Fruit fly (Drosophila melanogaster) whole organism, embryonic: ENCODE measurements around the gene dyw.

Experiments used
- Adf1 ChIP-seq: fragments of 200-800 bp; sonication (Bioruptor generic); IDR thresholded peaks from 2 replicates; pipeline ENCODE4 v1.3.6; 2022; ENCODE audit warnings: missing biosample characterization, missing genetic modification characterization
- Blimp-1 ChIP-seq: fragments of 200-800 bp; sonication (Bioruptor generic); optimal IDR thresholded peaks from 3 replicates; lab custom pipeline; 2018; ENCODE audit warnings: missing biosample characterization, missing genetic modification characterization, mild to moderate bottlenecking, moderate library complexity, missing genetic modification reagents
- CG10147 ChIP-seq: fragments of 200-800 bp; sonication (Bioruptor generic); optimal IDR thresholded peaks from 2 replicates; lab custom pipeline; 2019; ENCODE audit warnings: missing biosample characterization, mild to moderate bottlenecking, missing genetic modification characterization, moderate library complexity
- CG10462 ChIP-seq: fragments of 200-800 bp; sonication (Bioruptor generic); optimal IDR thresholded peaks from 2 replicates; lab custom pipeline; 2016; ENCODE audit warnings: missing biosample characterization, missing genetic modification characterization
- CG11456 ChIP-seq: fragments of 200-800 bp; sonication (Bioruptor generic); IDR thresholded peaks from 3 replicates; pipeline ENCODE4 v1.3.6; 2022; ENCODE audit warnings: missing biosample characterization, missing genetic modification characterization
- CG11504 ChIP-seq: fragments of 200-800 bp; sonication (Bioruptor generic); optimal IDR thresholded peaks from 3 replicates; lab custom pipeline; 2019; ENCODE audit warnings: missing biosample characterization, mild to moderate bottlenecking, missing genetic modification characterization, moderate library complexity
- CG13123 ChIP-seq: fragments of 200-800 bp; sonication (Bioruptor generic); optimal IDR thresholded peaks from 2 replicates; lab custom pipeline; 2016; ENCODE audit warnings: missing biosample characterization, missing genetic modification characterization
- CG14050 ChIP-seq: fragments of 200-800 bp; sonication (Bioruptor generic); IDR thresholded peaks from 3 replicates; pipeline ENCODE4 v1.3.6; 2022; ENCODE audit warnings: missing biosample characterization, missing genetic modification characterization
- CG14667 ChIP-seq: fragments of 200-800 bp; sonication (Bioruptor generic); IDR thresholded peaks from 2 replicates; pipeline ENCODE4 v1.3.6; 2022; ENCODE audit warnings: missing biosample characterization, missing genetic modification characterization
- CG1529 ChIP-seq: fragments of 200-800 bp; sonication (Bioruptor generic); optimal IDR thresholded peaks from 3 replicates; lab custom pipeline; 2018; ENCODE audit warnings: missing biosample characterization, missing genetic modification characterization
- CG17802 ChIP-seq: fragments of 200-800 bp; sonication (Bioruptor generic); optimal IDR thresholded peaks from 2 replicates; lab custom pipeline; 2018; ENCODE audit warnings: missing biosample characterization, mild to moderate bottlenecking, missing genetic modification characterization, moderate library complexity
- CG31441 ChIP-seq: fragments of 200-800 bp; sonication (Bioruptor generic); IDR thresholded peaks from 2 replicates; pipeline ENCODE4 v1.3.6; 2022; ENCODE audit warnings: missing biosample characterization, missing genetic modification characterization
- CG32767 ChIP-seq: fragments of 200-800 bp; sonication (Bioruptor generic); IDR thresholded peaks from 2 replicates; pipeline ENCODE4 v1.3.6; 2022; ENCODE audit warnings: missing biosample characterization, missing genetic modification characterization
- CG3281 ChIP-seq: fragments of 200-800 bp; sonication (Bioruptor generic); optimal IDR thresholded peaks from 3 replicates; lab custom pipeline; 2017; ENCODE audit warnings: missing biosample characterization, mild to moderate bottlenecking, missing genetic modification characterization
- CG33557 ChIP-seq: fragments of 200-800 bp; sonication (Bioruptor generic); optimal IDR thresholded peaks from 2 replicates; lab custom pipeline; 2019; ENCODE audit warnings: missing biosample characterization, mild to moderate bottlenecking, missing genetic modification characterization, moderate library complexity
- CG5180 ChIP-seq: fragments of 200-800 bp; sonication (Bioruptor generic); optimal IDR thresholded peaks from 3 replicates; lab custom pipeline; 2017; ENCODE audit warnings: missing biosample characterization, missing genetic modification characterization, mild to moderate bottlenecking, moderate library complexity, missing genetic modification reagents
- CG6654 ChIP-seq: fragments of 200-800 bp; sonication (Bioruptor generic); optimal IDR thresholded peaks from 2 replicates; lab custom pipeline; 2017; ENCODE audit warnings: missing biosample characterization, mild to moderate bottlenecking, missing genetic modification characterization
- CG6854 ChIP-seq: fragments of 200-800 bp; sonication (Bioruptor generic); optimal IDR thresholded peaks from 3 replicates; lab custom pipeline; 2017; ENCODE audit warnings: missing biosample characterization, mild to moderate bottlenecking, missing genetic modification characterization
- CG8281 ChIP-seq: fragments of 200-800 bp; sonication (Bioruptor generic); optimal IDR thresholded peaks from 2 replicates; lab custom pipeline; 2018; ENCODE audit warnings: missing biosample characterization, mild to moderate bottlenecking, missing genetic modification characterization, moderate library complexity
- CG8388 ChIP-seq: fragments of 200-800 bp; sonication (Bioruptor generic); optimal IDR thresholded peaks from 2 replicates; lab custom pipeline; 2019; ENCODE audit warnings: missing biosample characterization, mild to moderate bottlenecking, missing genetic modification characterization, moderate library complexity
- CG8765 ChIP-seq: fragments of 200-800 bp; sonication (Bioruptor generic); IDR thresholded peaks from 2 replicates; pipeline ENCODE4 v1.3.6; 2022; ENCODE audit warnings: missing biosample characterization, missing genetic modification characterization
- CG8944 ChIP-seq: fragments of 200-800 bp; sonication (Bioruptor generic); optimal IDR thresholded peaks from 3 replicates; lab custom pipeline; 2016; ENCODE audit warnings: missing biosample characterization, missing genetic modification characterization
- CG9797 ChIP-seq: fragments of 200-800 bp; sonication (Bioruptor generic); optimal IDR thresholded peaks from 3 replicates; lab custom pipeline; 2018; ENCODE audit warnings: missing biosample characterization, mild to moderate bottlenecking, missing genetic modification characterization
- CG9932 ChIP-seq: fragments of 200-800 bp; sonication (Bioruptor generic); IDR thresholded peaks from 2 replicates; pipeline ENCODE4 v1.3.6; 2022; ENCODE audit warnings: missing biosample characterization, missing genetic modification characterization
- CkIIα-i1 ChIP-seq: fragments of 200-800 bp; sonication (Bioruptor generic); IDR thresholded peaks from 2 replicates; pipeline ENCODE4 v1.3.6; 2022; ENCODE audit warnings: missing biosample characterization, missing genetic modification characterization
- Dad ChIP-seq: fragments of 200-800 bp; sonication (Bioruptor generic); optimal IDR thresholded peaks from 3 replicates; lab custom pipeline; 2016; ENCODE audit warnings: missing biosample characterization, missing genetic modification characterization
- Dref ChIP-seq: fragments of 200-800 bp; sonication (Bioruptor generic); IDR thresholded peaks from 2 replicates; pipeline ENCODE4 v1.3.6; 2022; ENCODE audit warnings: missing biosample characterization, missing genetic modification characterization
- Ets97D ChIP-seq: fragments of 200-800 bp; sonication (Bioruptor generic); optimal IDR thresholded peaks from 3 replicates; lab custom pipeline; 2016; ENCODE audit warnings: missing biosample characterization, missing genetic modification characterization
- Hr51 ChIP-seq, 2 experiments: fragments of 200-800 bp; sonication (Bioruptor generic); optimal IDR thresholded peaks; 2 replicates in 1 of 2; 3 replicates in 1 of 2; lab custom pipeline; 2016 to 2018; ENCODE audit warnings: missing biosample characterization in 2 of 2, missing genetic modification characterization in 2 of 2, mild to moderate bottlenecking in 1 of 2, moderate library complexity in 1 of 2
- Opbp ChIP-seq: fragments of 200-800 bp; sonication (Bioruptor generic); IDR thresholded peaks from 3 replicates; pipeline ENCODE4 v1.3.6; 2022; ENCODE audit warnings: missing biosample characterization, missing genetic modification characterization; ENCODE audit not compliant: partially characterized antibody
- Optix ChIP-seq: fragments of 200-800 bp; sonication (Bioruptor generic); IDR thresholded peaks from 3 replicates; pipeline ENCODE4 v1.3.6; 2022; ENCODE audit warnings: missing biosample characterization, missing genetic modification characterization
- Poxn ChIP-seq: fragments of 200-800 bp; sonication (Bioruptor generic); IDR thresholded peaks from 2 replicates; pipeline ENCODE4 v1.3.6; 2022; ENCODE audit warnings: missing biosample characterization, missing genetic modification characterization
- al ChIP-seq: fragments of 200-800 bp; sonication (Bioruptor generic); IDR thresholded peaks from 2 replicates; pipeline ENCODE4 v1.3.6; 2022; ENCODE audit warnings: missing biosample characterization, missing genetic modification characterization
- cas ChIP-seq: fragments of 200-800 bp; sonication (Bioruptor generic); IDR thresholded peaks from 2 replicates; pipeline ENCODE4 v1.3.6; 2022; ENCODE audit warnings: missing biosample characterization, missing genetic modification characterization
- ems ChIP-seq: fragments of 200-800 bp; sonication (Bioruptor generic); optimal IDR thresholded peaks from 3 replicates; lab custom pipeline; 2016; ENCODE audit warnings: missing biosample characterization, missing genetic modification characterization
- grau ChIP-seq: fragments of 200-800 bp; optimal IDR thresholded peaks from 3 replicates; lab custom pipeline; 2019; ENCODE audit warnings: missing biosample characterization, mild to moderate bottlenecking, missing genetic modification characterization, moderate library complexity
- hbn ChIP-seq: fragments of 200-800 bp; sonication (Bioruptor generic); IDR thresholded peaks from 2 replicates; pipeline ENCODE4 v1.3.6; 2022; ENCODE audit warnings: missing biosample characterization, missing genetic modification characterization; ENCODE audit not compliant: partially characterized antibody
- ind ChIP-seq: fragments of 200-800 bp; sonication (Bioruptor generic); optimal IDR thresholded peaks from 3 replicates; lab custom pipeline; 2016; ENCODE audit warnings: missing biosample characterization, missing genetic modification characterization
- klu ChIP-seq: fragments of 200-800 bp; sonication (Bioruptor generic); IDR thresholded peaks from 2 replicates; pipeline ENCODE4 v1.3.6; 2022; ENCODE audit warnings: missing biosample characterization, missing genetic modification characterization
- kni ChIP-seq: fragments of 200-800 bp; sonication (Bioruptor generic); optimal IDR thresholded peaks from 3 replicates; lab custom pipeline; 2017; ENCODE audit warnings: mild to moderate bottlenecking, missing biosample characterization, missing genetic modification reagents, missing genetic modification characterization
- nau ChIP-seq: fragments of 200-800 bp; sonication (Bioruptor generic); optimal IDR thresholded peaks from 3 replicates; lab custom pipeline; 2017; ENCODE audit warnings: missing biosample characterization, mild to moderate bottlenecking, missing genetic modification characterization, missing genetic modification reagents
- org-1 ChIP-seq: fragments of 200-800 bp; sonication (Bioruptor generic); optimal IDR thresholded peaks from 2 replicates; lab custom pipeline; 2017; ENCODE audit warnings: missing biosample characterization, missing genetic modification characterization
- pb ChIP-seq: fragments of 200-800 bp; sonication (Bioruptor generic); optimal IDR thresholded peaks from 3 replicates; lab custom pipeline; 2016; ENCODE audit warnings: missing biosample characterization, missing genetic modification characterization
- phol ChIP-seq: fragments of 200-800 bp; sonication (Bioruptor generic); optimal IDR thresholded peaks from 3 replicates; lab custom pipeline; 2018; ENCODE audit warnings: missing biosample characterization, mild to moderate bottlenecking, missing genetic modification characterization, moderate library complexity
- pros ChIP-seq: fragments of 200-800 bp; sonication (Bioruptor generic); optimal IDR thresholded peaks from 3 replicates; lab custom pipeline; 2019; ENCODE audit warnings: missing biosample characterization, mild to moderate bottlenecking, missing genetic modification characterization, moderate library complexity
- pum ChIP-seq: fragments of 200-800 bp; sonication (Bioruptor generic); optimal IDR thresholded peaks from 2 replicates; lab custom pipeline; 2016; ENCODE audit warnings: missing biosample characterization, missing genetic modification characterization
- run ChIP-seq: fragments of 200-800 bp; sonication (Bioruptor generic); optimal IDR thresholded peaks from 3 replicates; lab custom pipeline; 2018; ENCODE audit warnings: missing biosample characterization, mild to moderate bottlenecking, missing genetic modification characterization
- sna ChIP-seq: fragments of 200-800 bp; sonication (Bioruptor generic); IDR thresholded peaks from 2 replicates; pipeline ENCODE4 v1.3.6; 2022; ENCODE audit warnings: missing biosample characterization, missing genetic modification characterization; ENCODE audit not compliant: partially characterized antibody
- stc ChIP-seq: fragments of 200-800 bp; sonication (Bioruptor generic); IDR thresholded peaks from 2 replicates; pipeline ENCODE4 v1.3.6; 2022; ENCODE audit warnings: missing biosample characterization, missing genetic modification characterization
- tx ChIP-seq: fragments of 200-800 bp; sonication (Bioruptor generic); optimal IDR thresholded peaks from 2 replicates; lab custom pipeline; 2016; ENCODE audit warnings: missing biosample characterization, missing genetic modification characterization
- zen ChIP-seq: fragments of 200-800 bp; sonication (Bioruptor generic); optimal IDR thresholded peaks from 3 replicates; lab custom pipeline; 2018; ENCODE audit warnings: missing biosample characterization, mild to moderate bottlenecking, missing genetic modification characterization, moderate library complexity

dyw gene

DNA sequence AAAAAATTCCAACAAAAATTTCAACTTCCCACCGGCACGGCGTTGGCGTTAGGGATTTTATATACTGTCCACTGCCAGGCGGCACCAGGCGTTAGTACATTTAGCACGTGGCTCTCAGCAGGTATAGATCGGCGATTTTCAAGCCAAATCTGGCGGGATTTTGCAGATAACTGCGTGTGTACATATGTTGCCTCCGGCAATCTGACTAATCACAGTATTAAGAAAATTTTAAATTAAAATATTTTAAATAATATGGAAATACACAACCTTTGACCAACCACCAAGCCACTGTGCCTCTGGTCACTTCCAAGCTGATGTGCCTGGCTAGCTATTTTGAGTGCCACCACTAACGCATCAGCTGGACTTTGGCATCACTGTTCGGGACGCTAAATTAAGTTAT is 38.4 kb upstream of the dyw start, which contains the start of the genes ttm50 and CG2712 (continued):
- no peak for TF ChIP-seq CkIIα-i1
- no peak for TF ChIP-seq pb (GFP tag; lab: Kevin White, UChicago)
- TF ChIP-seq Dad (GFP tag; lab: Kevin White, UChicago): no peak
- no peak for TF ChIP-seq CG10462 (GFP tag; lab: Kevin White, UChicago)
- peak; percentile 88 for TF ChIP-seq CG9797 (GFP tag; lab: Kevin White, UChicago)
- TF ChIP-seq CG11504 (tag; lab: Kevin White, UChicago): no peak
- TF ChIP-seq al (GFP tag; lab: Robert Waterston, UW): peak; percentile 60
- TF ChIP-seq CG1529 (GFP tag; lab: Kevin White, UChicago): no peak
- peak; percentile 66 for TF ChIP-seq CG10147 (GFP tag; lab: Kevin White, UChicago)
- peak; percentile 63 for TF ChIP-seq ind
- 0 out of 2 replicates have a peak, but pooled peaks have one; percentile 31 for TF ChIP-seq Dref (GFP tag; lab: Robert Waterston, UW)
- TF ChIP-seq CG6654 (GFP tag; lab: Kevin White, UChicago): no peak
- TF ChIP-seq CG14050 (GFP tag; lab: Robert Waterston, UW): peak; percentile 22; the same call in 2 of the 3 replicates
- TF ChIP-seq phol (tag; lab: Kevin White, UChicago): peak; percentile 75
- TF ChIP-seq hbn (GFP tag; lab: Robert Waterston, UW): no peak
- peak; percentile 46 for TF ChIP-seq CG14667
- TF ChIP-seq cas: no peak
- no peak for TF ChIP-seq pros
- TF ChIP-seq zen (tag; lab: Kevin White, UChicago): peak; percentile 40
- TF ChIP-seq Ets97D (GFP tag; lab: Kevin White, UChicago): peak; percentile 10
- TF ChIP-seq CG8388 (GFP tag; lab: Kevin White, UChicago): no peak
- TF ChIP-seq CG5180: no peak
- no peak for TF ChIP-seq sna (GFP tag; lab: Robert Waterston, UW)
- no peak for TF ChIP-seq CG17802
- peak; percentile 74 for TF ChIP-seq grau
- TF ChIP-seq klu (GFP tag; lab: Robert Waterston, UW): 0 out of 2 replicates have a peak, but pooled peaks have one; percentile 9
- no peak for TF ChIP-seq CG8944 (GFP tag; lab: Kevin White, UChicago)
- TF ChIP-seq CG33557 (GFP tag; lab: Kevin White, UChicago): peak; percentile 48
- no peak for TF ChIP-seq CG31441 (GFP tag; lab: Robert Waterston, UW)
- TF ChIP-seq pum (GFP tag; lab: Kevin White, UChicago): no peak
- TF ChIP-seq stc (GFP tag; lab: Robert Waterston, UW): no peak
- peak; percentile 27 for TF ChIP-seq CG8281 (tag; lab: Kevin White, UChicago)
- no peak for TF ChIP-seq CG13123 (GFP tag; lab: Kevin White, UChicago)
- TF ChIP-seq CG11456 (GFP tag; lab: Robert Waterston, UW): no peak
- TF ChIP-seq org-1 (GFP tag; lab: Kevin White, UChicago): no peak
- TF ChIP-seq Opbp (GFP tag; lab: Robert Waterston, UW): no peak
- no peak for TF ChIP-seq tx (GFP tag; lab: Kevin White, UChicago)
- TF ChIP-seq Optix (GFP tag; lab: Robert Waterston, UW): peak; percentile 31; the same call in 1 of the 3 replicates
- TF ChIP-seq Adf1 (GFP tag; lab: Robert Waterston, UW): 0 out of 2 replicates have a peak, but pooled peaks have one; percentile 25
- TF ChIP-seq run: no peak
- no peak for TF ChIP-seq nau (GFP tag; lab: Kevin White, UChicago)
- TF ChIP-seq Poxn (GFP tag; lab: Robert Waterston, UW): no peak
- no peak for TF ChIP-seq ems (GFP tag; lab: Kevin White, UChicago)
- no peak for TF ChIP-seq kni (GFP tag; lab: Kevin White, UChicago)
- TF ChIP-seq Blimp-1: no peak
- TF ChIP-seq CG6854: no peak
- no peak for TF ChIP-seq CG8765
- TF ChIP-seq CG9932: peak; percentile 75
- no peak for TF ChIP-seq CG32767 (GFP tag; lab: Robert Waterston, UW)
- TF ChIP-seq CG3281 (GFP tag; lab: Kevin White, UChicago): peak; percentile 60
- TF ChIP-seq Hr51 (GFP tag; optimal IDR thresholded peaks at IDR 0.05; lab: Kevin White, UChicago): no peak
